Worm (Caenorhabditis elegans) whole organism, young adult: Measurements from ENCODE around the gene Y43F8B.29.

ENCODE experiments used
- B0019.2 ChIP-seq: fragments of 200-800 bp; sonication (Bioruptor generic); conservative IDR thresholded peaks from 2 replicates; pipeline ENCODE4 v1.3.6; 2022; ENCODE audit warnings: missing genetic modification reagents, missing genetic modification characterization, missing compliant biosample characterization
- B0035.1 ChIP-seq: sonication (generic microtip); optimal IDR thresholded peaks from 2 replicates; lab custom pipeline; 2016; ENCODE audit warnings: missing genetic modification characterization, mild to moderate bottlenecking, missing compliant biosample characterization, missing genotype, missing genetic modification reagents
- B0336.3 ChIP-seq: fragments of 200-800 bp; sonication (Bioruptor generic); IDR thresholded peaks from 2 replicates; pipeline ENCODE4 v1.3.6; 2022; ENCODE audit warnings: missing genetic modification characterization, missing compliant biosample characterization
- C06A6.2 ChIP-seq: fragments of 200-800 bp; sonication (Bioruptor generic); conservative IDR thresholded peaks from 2 replicates; pipeline ENCODE4 v1.3.6; 2022; ENCODE audit warnings: missing genetic modification characterization, missing compliant biosample characterization
- F10E7.11 ChIP-seq: sonication (generic microtip); optimal IDR thresholded peaks from 2 replicates; lab custom pipeline; 2017; ENCODE audit warnings: mild to moderate bottlenecking, missing genetic modification characterization, moderate library complexity, missing compliant biosample characterization
- F39B2.1 ChIP-seq: fragments of 200-800 bp; sonication (Bioruptor generic); IDR thresholded peaks from 2 replicates; pipeline ENCODE4 v1.3.6; 2022; ENCODE audit warnings: missing genetic modification reagents, missing genetic modification characterization, missing compliant biosample characterization
- F52B5.7 ChIP-seq: sonication (generic microtip); optimal IDR thresholded peaks from 2 replicates; lab custom pipeline; 2016; ENCODE audit warnings: mild to moderate bottlenecking, missing genetic modification characterization, missing compliant biosample characterization
- F57A8.1 ChIP-seq: fragments of 200-800 bp; sonication (Bioruptor generic); optimal IDR thresholded peaks from 2 replicates; lab custom pipeline; 2018; ENCODE audit warnings: mild to moderate bottlenecking, missing genetic modification characterization, moderate library complexity, missing compliant biosample characterization
- K12H6.12 ChIP-seq: fragments of 200-800 bp; sonication (Bioruptor generic); optimal IDR thresholded peaks from 2 replicates; lab custom pipeline; 2018; ENCODE audit warnings: mild to moderate bottlenecking, missing genetic modification characterization, missing compliant biosample characterization
- ZK185.1 ChIP-seq: sonication (generic microtip); optimal IDR thresholded peaks from 2 replicates; lab custom pipeline; 2016; ENCODE audit warnings: mild to moderate bottlenecking, missing genetic modification characterization, missing compliant biosample characterization; ENCODE audit not compliant: poor library complexity, severe bottlenecking
- athp-1 ChIP-seq: sonication (generic microtip); optimal IDR thresholded peaks from 2 replicates; lab custom pipeline; 2017; ENCODE audit warnings: mild to moderate bottlenecking, missing genetic modification characterization, missing compliant biosample characterization
- attf-3 ChIP-seq: fragments of 200-800 bp; sonication (Bioruptor generic); conservative IDR thresholded peaks from 2 replicates; pipeline ENCODE4 v1.3.6; 2022; ENCODE audit warnings: missing genetic modification reagents, missing genetic modification characterization, missing compliant biosample characterization
- attf-5 ChIP-seq: fragments of 200-800 bp; sonication (Bioruptor generic); optimal IDR thresholded peaks from 2 replicates; lab custom pipeline; 2018; ENCODE audit warnings: mild to moderate bottlenecking, missing genetic modification characterization, missing compliant biosample characterization
- attf-6 ChIP-seq: fragments of 200-800 bp; sonication (Bioruptor generic); IDR thresholded peaks from 2 replicates; pipeline ENCODE4 v1.3.6; 2022; ENCODE audit warnings: missing genetic modification reagents, missing genetic modification characterization, missing compliant biosample characterization
- bed-1 ChIP-seq: fragments of 200-800 bp; sonication (Bioruptor generic); IDR thresholded peaks from 2 replicates; pipeline ENCODE4 v1.3.6; 2022; ENCODE audit warnings: missing genetic modification reagents, missing genetic modification characterization, missing compliant biosample characterization
- cebp-1 ChIP-seq, 2 experiments: fragments of 200-800 bp in 1 of 2; sonication (Bioruptor generic) in 1 of 2; sonication (generic microtip) in 1 of 2; IDR thresholded peaks in 1 of 2; optimal IDR thresholded peaks in 1 of 2; 2 replicates each; pipeline versions ENCODE4 v1.3.6 to Lab custom; 2017 to 2022; ENCODE audit warnings: missing compliant biosample characterization in 2 of 2, missing genetic modification characterization in 2 of 2, mild to moderate bottlenecking in 1 of 2, missing genetic modification reagents in 1 of 2, moderate library complexity in 1 of 2
- ceh-79 ChIP-seq: sonication (generic microtip); optimal IDR thresholded peaks from 2 replicates; lab custom pipeline; 2017; ENCODE audit warnings: mild to moderate bottlenecking, missing genetic modification characterization, missing compliant biosample characterization
- ceh-91 ChIP-seq: fragments of 200-800 bp; sonication (Bioruptor generic); IDR thresholded peaks from 2 replicates; pipeline ENCODE4 v1.3.6; 2022; ENCODE audit warnings: missing genetic modification reagents, missing genetic modification characterization, missing compliant biosample characterization
- die-1 ChIP-seq: sonication (generic microtip); optimal IDR thresholded peaks from 2 replicates; lab custom pipeline; 2016; ENCODE audit warnings: missing genotype, mild to moderate bottlenecking, missing genetic modification characterization, missing compliant biosample characterization
- dox-1 ChIP-seq: fragments of 200-800 bp; sonication (Bioruptor generic); IDR thresholded peaks from 2 replicates; pipeline ENCODE4 v1.3.6; 2022; ENCODE audit warnings: missing genetic modification reagents, missing genetic modification characterization, missing compliant biosample characterization
- egl-44 ChIP-seq: fragments of 200-800 bp; sonication (Bioruptor generic); IDR thresholded peaks from 2 replicates; pipeline ENCODE4 v1.3.6; 2022; ENCODE audit warnings: missing genetic modification reagents, missing genetic modification characterization, missing compliant biosample characterization
- ekl-4 ChIP-seq: fragments of 200-800 bp; sonication (Bioruptor generic); IDR thresholded peaks from 2 replicates; pipeline ENCODE4 v1.3.6; 2022; ENCODE audit warnings: missing genetic modification reagents, missing genetic modification characterization, missing compliant biosample characterization
- ets-4 ChIP-seq: fragments of 200-800 bp; sonication (Bioruptor generic); optimal IDR thresholded peaks from 2 replicates; lab custom pipeline; 2018; ENCODE audit warnings: mild to moderate bottlenecking, missing genetic modification characterization, missing compliant biosample characterization
- hlh-26 ChIP-seq: fragments of 200-800 bp; sonication (Bioruptor generic); conservative IDR thresholded peaks from 2 replicates; pipeline ENCODE4 v1.3.6; 2022; ENCODE audit warnings: missing genetic modification reagents, missing genetic modification characterization, missing compliant biosample characterization
- hrde-1 ChIP-seq: sonication (generic microtip); optimal IDR thresholded peaks from 2 replicates; lab custom pipeline; 2016; ENCODE audit warnings: missing genetic modification characterization, mild to moderate bottlenecking, missing compliant biosample characterization, moderate library complexity, missing genotype, missing genetic modification reagents, borderline replicate concordance
- lin-35 ChIP-seq, 3 experiments: fragments of 150-350 bp in 2 of 3; sonication (generic microtip) in 1 of 3; optimal IDR thresholded peaks; 2 replicates each; lab custom pipeline; 2014 to 2018; ENCODE audit warnings: missing biosample characterization in 3 of 3, missing genetic modification characterization in 3 of 3, missing genetic modification reagents in 3 of 3
- lin-40 ChIP-seq: sonication (generic microtip); optimal IDR thresholded peaks from 2 replicates; lab custom pipeline; 2016; ENCODE audit warnings: missing genetic modification characterization, mild to moderate bottlenecking, missing compliant biosample characterization, missing genotype, missing genetic modification reagents
- lir-1 ChIP-seq: fragments of 200-800 bp; sonication (Bioruptor generic); conservative IDR thresholded peaks from 2 replicates; pipeline ENCODE4 v1.3.6; 2022; ENCODE audit warnings: missing genetic modification reagents, missing genetic modification characterization, missing compliant biosample characterization
- lsy-27 ChIP-seq: sonication (generic microtip); optimal IDR thresholded peaks from 2 replicates; lab custom pipeline; 2017; ENCODE audit warnings: missing genetic modification characterization, mild to moderate bottlenecking, missing compliant biosample characterization, antibody characterized with exemption, missing genotype, borderline replicate concordance; ENCODE audit not compliant: insufficient read depth
- madf-10 ChIP-seq: sonication (generic microtip); optimal IDR thresholded peaks from 2 replicates; lab custom pipeline; 2016; ENCODE audit warnings: mild to moderate bottlenecking, missing genetic modification characterization, missing compliant biosample characterization
- mel-28 ChIP-seq: sonication (generic microtip); optimal IDR thresholded peaks from 2 replicates; lab custom pipeline; 2016; ENCODE audit warnings: borderline replicate concordance, mild to moderate bottlenecking, missing genetic modification characterization, missing compliant biosample characterization
- mes-4 ChIP-seq: sonication (generic microtip); optimal IDR thresholded peaks from 2 replicates; lab custom pipeline; 2016; ENCODE audit warnings: missing genotype, missing genetic modification characterization, missing compliant biosample characterization
- nfya-1 ChIP-seq: sonication (generic microtip); optimal IDR thresholded peaks from 2 replicates; lab custom pipeline; 2017; ENCODE audit warnings: antibody characterized with exemption, missing compliant biosample characterization, missing genetic modification characterization, borderline replicate concordance; ENCODE audit not compliant: insufficient read depth
- nfyb-1 ChIP-seq: fragments of 200-800 bp; sonication (Bioruptor generic); IDR thresholded peaks from 2 replicates; pipeline ENCODE4 v1.3.6; 2022; ENCODE audit warnings: missing genetic modification reagents, missing genetic modification characterization, missing compliant biosample characterization
- nhr-120 ChIP-seq: fragments of 200-800 bp; sonication (Bioruptor generic); IDR thresholded peaks from 2 replicates; pipeline ENCODE4 v1.3.6; 2022; ENCODE audit warnings: missing genetic modification characterization, missing compliant biosample characterization
- nhr-80 ChIP-seq: sonication (generic microtip); optimal IDR thresholded peaks from 2 replicates; lab custom pipeline; 2016; ENCODE audit warnings: missing genetic modification characterization, missing compliant biosample characterization
- sdz-38 ChIP-seq: sonication (generic microtip); optimal IDR thresholded peaks from 2 replicates; lab custom pipeline; 2016; ENCODE audit warnings: missing genotype, missing genetic modification characterization, missing compliant biosample characterization
- snpc-1.1 ChIP-seq: sonication (generic microtip); optimal IDR thresholded peaks from 2 replicates; lab custom pipeline; 2017; ENCODE audit warnings: missing genetic modification characterization, mild to moderate bottlenecking, missing compliant biosample characterization, antibody characterized with exemption, moderate library complexity, missing genotype, missing genetic modification reagents; ENCODE audit not compliant: insufficient read depth
- snpc-4 ChIP-seq, 5 experiments: fragments of 150-350 bp in 1 of 5; sonication (generic microtip) in 4 of 5; optimal IDR thresholded peaks; 2 replicates each; lab custom pipeline; 2014 to 2018; ENCODE audit warnings: missing genetic modification characterization in 5 of 5, missing biosample characterization in 3 of 5, antibody characterized with exemption in 2 of 5, mild to moderate bottlenecking in 2 of 5, missing compliant biosample characterization in 2 of 5, missing genotype in 2 of 5, moderate library complexity in 2 of 5, missing genetic modification reagents in 1 of 5
- tbp1 ChIP-seq: fragments of 200-800 bp; sonication (Bioruptor generic); optimal IDR thresholded peaks from 2 replicates; lab custom pipeline; 2018; ENCODE audit warnings: mild to moderate bottlenecking, missing genetic modification characterization, missing compliant biosample characterization
- tlf-1 ChIP-seq: fragments of 200-800 bp; sonication (Bioruptor generic); optimal IDR thresholded peaks from 2 replicates; lab custom pipeline; 2018; ENCODE audit warnings: mild to moderate bottlenecking, missing genetic modification characterization, missing compliant biosample characterization
- unc-62 ChIP-seq: fragments of 150-350 bp; optimal IDR thresholded peaks from 2 replicates; lab custom pipeline; 2014; ENCODE audit warnings: missing biosample characterization, missing genetic modification reagents, missing genetic modification characterization
- xnd-1 ChIP-seq: sonication (generic microtip); optimal IDR thresholded peaks from 2 replicates; lab custom pipeline; 2016; ENCODE audit warnings: missing genotype, missing genetic modification reagents, missing genetic modification characterization, missing compliant biosample characterization
- ztf-18 ChIP-seq: sonication (generic microtip); optimal IDR thresholded peaks from 2 replicates; lab custom pipeline; 2016; ENCODE audit warnings: missing genotype, mild to moderate bottlenecking, missing genetic modification characterization, missing compliant biosample characterization
- ztf-22 ChIP-seq: fragments of 200-800 bp; sonication (Bioruptor generic); optimal IDR thresholded peaks from 2 replicates; lab custom pipeline; 2018; ENCODE audit warnings: mild to moderate bottlenecking, missing genetic modification characterization, moderate library complexity, missing compliant biosample characterization
- ztf-26 ChIP-seq: sonication (generic microtip); optimal IDR thresholded peaks from 2 replicates; lab custom pipeline; 2017; ENCODE audit warnings: missing genetic modification characterization, missing compliant biosample characterization
- ztf-28 ChIP-seq: fragments of 200-800 bp; sonication (Bioruptor generic); IDR thresholded peaks from 2 replicates; pipeline ENCODE4 v1.3.6; 2022; ENCODE audit warnings: missing genetic modification reagents, missing genetic modification characterization, missing compliant biosample characterization

Gene Y43F8B.29

DNA sequence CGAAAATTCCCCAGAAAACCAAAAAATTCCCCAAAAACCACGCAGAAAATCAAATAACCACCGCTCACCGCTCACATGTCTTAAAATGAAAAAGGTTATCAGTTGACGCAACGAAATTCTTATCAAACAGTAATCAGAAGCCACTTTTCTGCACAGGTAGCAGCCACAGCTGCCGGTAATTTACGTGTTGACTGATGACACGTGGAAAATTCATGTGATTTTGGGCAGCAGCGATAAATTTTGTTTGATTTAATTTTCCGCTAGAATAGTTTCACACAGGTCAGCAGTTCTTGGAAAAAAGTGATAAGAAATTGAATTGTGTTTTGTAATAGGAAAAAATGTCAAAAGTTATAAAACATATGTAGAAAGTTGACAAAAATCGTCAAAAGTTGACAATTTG, 36.2 kb downstream of the Y43F8B.29 start:
- TF ChIP-seq nfya-1 (tag; lab: Kevin White, UChicago) (no peak), madf-10 (peak; percentile 56), F52B5.7 (no peak), F39B2.1 (no peak), hlh-26 (GFP tag; lab: Robert Waterston, UW) (no peak), attf-5 (GFP tag; lab: Kevin White, UChicago) (peak; percentile 53), F57A8.1 (no peak), B0035.1 (tag; lab: Kevin White, UChicago) (no peak), ztf-28 (GFP tag; lab: Robert Waterston, UW) (no peak), lin-40 (tag; lab: Kevin White, UChicago) (peak; percentile 70), K12H6.12 (no peak), xnd-1 (tag; lab: Kevin White, UChicago) (no peak), die-1 (tag; lab: Kevin White, UChicago) (no peak), ceh-91 (GFP tag; lab: Robert Waterston, UW) (no peak), B0019.2 (GFP tag; lab: Robert Waterston, UW) (no peak), ztf-18 (tag; lab: Kevin White, UChicago) (no peak), lir-1 (no peak; the same call in 1 of the 2 replicates), egl-44 (GFP tag; lab: Robert Waterston, UW) (0 out of 2 replicates have a peak, but pooled peaks have one; percentile 42), ceh-79 (no peak), mel-28 (tag; lab: Kevin White, UChicago) (no peak), B0336.3 (GFP tag; lab: Robert Waterston, UW) (peak; percentile 41; the same call in 1 of the 2 replicates), lsy-27 (tag; lab: Kevin White, UChicago) (no peak), C06A6.2 (GFP tag; lab: Robert Waterston, UW) (0 out of 2 replicates have a peak, but pooled peaks have one; percentile 22), hrde-1 (tag; lab: Kevin White, UChicago) (no peak), lin-35 (GFP tag; optimal IDR thresholded peaks at IDR 0.05; lab: Kevin White, UChicago) (no peak), ZK185.1 (tag; lab: Kevin White, UChicago) (no peak), attf-6 (GFP tag; lab: Robert Waterston, UW) (no peak), ets-4 (GFP tag; lab: Kevin White, UChicago) (peak; percentile 80), ekl-4 (GFP tag; lab: Robert Waterston, UW) (no peak), sdz-38 (tag; lab: Kevin White, UChicago) (no peak), athp-1 (tag; lab: Kevin White, UChicago) (no peak), ztf-26 (tag; lab: Kevin White, UChicago) (peak; percentile 69), attf-3 (GFP tag; lab: Robert Waterston, UW) (no peak), unc-62 (GFP tag; lab: Kevin White, UChicago) (peak; percentile 15), snpc-4 (GFP tag; optimal IDR thresholded peaks at IDR 0.05; lab: Kevin White, UChicago) (no peak), snpc-4 (tag; optimal IDR thresholded peaks at IDR 0.05; lab: Kevin White, UChicago) (peak in 1 of 4 experiments; percentile 13), nhr-120 (GFP tag; lab: Robert Waterston, UW) (no peak), F10E7.11 (tag; lab: Kevin White, UChicago) (no peak), mes-4 (tag; lab: Kevin White, UChicago) (no peak), dox-1 (GFP tag; lab: Robert Waterston, UW) (peak; percentile 76), tlf-1 (GFP tag; lab: Kevin White, UChicago) (peak; percentile 36), cebp-1 (GFP tag; IDR thresholded peaks at IDR 0.05; lab: Robert Waterston, UW) (peak; percentile 73), cebp-1 (tag; optimal IDR thresholded peaks at IDR 0.05; lab: Kevin White, UChicago) (peak; percentile 78), snpc-1.1 (tag; lab: Kevin White, UChicago) (no peak), ztf-22 (GFP tag; lab: Kevin White, UChicago) (peak; percentile 86), bed-1 (GFP tag; lab: Robert Waterston, UW) (no peak), tbp1 (peak; percentile 54), nhr-80 (tag; lab: Kevin White, UChicago) (peak; percentile 94), nfyb-1 (peak; percentile 48; the same call in 1 of the 2 replicates)
